Fruit fly (Drosophila melanogaster) whole organism, wandering third instar larva: ENCODE measurements around the gene Rrp40.

Experiments used
- Abd-B ChIP-seq: fragments of >200 bp; optimal IDR thresholded peaks from 2 replicates; lab custom pipeline; 2017; ENCODE audit warnings: missing biosample characterization, missing genetic modification characterization
- CG32264 ChIP-seq: fragments of 200-800 bp; sonication (Bioruptor generic); optimal IDR thresholded peaks from 2 replicates; lab custom pipeline; 2016; ENCODE audit warnings: missing biosample characterization, missing genetic modification characterization
- CG9705 ChIP-seq: fragments of 200-800 bp; sonication (Bioruptor generic); optimal IDR thresholded peaks from 2 replicates; lab custom pipeline; 2018; ENCODE audit warnings: missing biosample characterization, mild to moderate bottlenecking, missing genetic modification characterization
- HLH106 ChIP-seq: fragments of 200-800 bp; optimal IDR thresholded peaks from 3 replicates; lab custom pipeline; 2019; ENCODE audit warnings: missing biosample characterization, mild to moderate bottlenecking, missing genetic modification characterization, moderate library complexity
- Sp1 ChIP-seq: fragments of 200-800 bp; sonication (Bioruptor generic); optimal IDR thresholded peaks from 3 replicates; lab custom pipeline; 2019; ENCODE audit warnings: missing biosample characterization, mild to moderate bottlenecking, missing genetic modification characterization, moderate library complexity
- fru ChIP-seq: fragments of 200-800 bp; sonication (Bioruptor generic); optimal IDR thresholded peaks from 3 replicates; lab custom pipeline; 2016; ENCODE audit warnings: missing biosample characterization, mild to moderate bottlenecking, missing genetic modification characterization
- h ChIP-seq: fragments of 200-800 bp; sonication (Bioruptor generic); optimal IDR thresholded peaks from 3 replicates; lab custom pipeline; 2016; ENCODE audit warnings: missing biosample characterization, mild to moderate bottlenecking, missing genetic modification characterization

dm6 chr2L:1717247-1717646, 11.3 kb upstream of the Rrp40 start:
- TF ChIP-seq CG9705 (GFP tag; lab: Kevin White, UChicago) (no peak), fru (GFP tag; lab: Kevin White, UChicago) (no peak), Abd-B (GFP tag; lab: Kevin White, UChicago) (no peak), CG32264 (GFP tag; lab: Kevin White, UChicago) (no peak), Sp1 (GFP tag; lab: Kevin White, UChicago) (no peak), HLH106 (no peak), h (GFP tag; lab: Kevin White, UChicago) (no peak)
